Worm (Caenorhabditis elegans): ENCODE measurements around the gene C45G9.15.

- no peak for TF ChIP-seq tbx-7 (tag; optimal IDR thresholded peaks at IDR 0.05)
- TF ChIP-seq dmd-4 (tag; optimal IDR thresholded peaks at IDR 0.05; ENCODE audit: borderline replicate concordance), result no peak
- no peak for TF ChIP-seq zip-5 (tag; optimal IDR thresholded peaks at IDR 0.05)
- no peak for TF ChIP-seq hlh-30 (tag; optimal IDR thresholded peaks at IDR 0.05; ENCODE audit: insufficient read depth)
- no peak for TF ChIP-seq ceh-24 (tag; optimal IDR thresholded peaks at IDR 0.05)
- no peak for TF ChIP-seq ceh-22 (tag; optimal IDR thresholded peaks at IDR 0.05)
- TF ChIP-seq eyg-1 (tag; optimal IDR thresholded peaks at IDR 0.05), result no peak
- TF ChIP-seq sox-2 (GFP tag; IDR thresholded peaks at IDR 0.05), result no peak
- TF ChIP-seq nhr-232 (tag; optimal IDR thresholded peaks at IDR 0.05), result no peak
- TF ChIP-seq pqm-1 (tag; optimal IDR thresholded peaks at IDR 0.05), result no peak
- no peak for TF ChIP-seq pag-3 (tag; optimal IDR thresholded peaks at IDR 0.05; ENCODE audit: borderline replicate concordance)
- TF ChIP-seq tbx-2 (tag; optimal IDR thresholded peaks at IDR 0.05), result no peak
Measured at ce11 chrIII:5096741-5097140, 44.9 kb upstream of the C45G9.15 start.

All from whole organism, late embryonic.